Fruit fly (Drosophila melanogaster) whole organism, embryonic: ENCODE data around the gene MED27.
A peak's percentile ranks its signal among the peaks of the same experiment; 100 is the strongest.

Experiments used
- Abd-B ChIP-seq: fragments of 200-800 bp; sonication (Bioruptor generic); optimal IDR thresholded peaks from 2 replicates; lab custom pipeline; 2018; ENCODE audit warnings: missing biosample characterization, mild to moderate bottlenecking, missing genetic modification characterization, moderate library complexity
- Awh ChIP-seq: fragments of 200-800 bp; sonication (Bioruptor generic); IDR thresholded peaks from 2 replicates; pipeline ENCODE4, ENCODE4 v1.3.6; 2022; ENCODE audit warnings: missing biosample characterization, missing genetic modification characterization
- CG11723 ChIP-seq: fragments of 200-800 bp; sonication (Bioruptor generic); optimal IDR thresholded peaks from 2 replicates; lab custom pipeline; 2017; ENCODE audit warnings: missing biosample characterization, mild to moderate bottlenecking, missing genetic modification characterization
- CG15601 ChIP-seq: fragments of 200-800 bp; sonication (Bioruptor generic); optimal IDR thresholded peaks from 3 replicates; lab custom pipeline; 2019; ENCODE audit warnings: missing biosample characterization, mild to moderate bottlenecking, missing genetic modification characterization, moderate library complexity
- CG1603 ChIP-seq: fragments of 200-800 bp; sonication (Bioruptor generic); optimal IDR thresholded peaks from 2 replicates; lab custom pipeline; 2019; ENCODE audit warnings: missing biosample characterization, mild to moderate bottlenecking, missing genetic modification characterization, moderate library complexity
- CG1647 ChIP-seq: fragments of 200-800 bp; sonication (Bioruptor generic); optimal IDR thresholded peaks from 3 replicates; lab custom pipeline; 2016; ENCODE audit warnings: missing biosample characterization, missing genetic modification characterization
- CG17912 ChIP-seq: fragments of 200-800 bp; sonication (Bioruptor generic); optimal IDR thresholded peaks from 2 replicates; lab custom pipeline; 2018; ENCODE audit warnings: missing biosample characterization, mild to moderate bottlenecking, missing genetic modification characterization
- CG18262 ChIP-seq: fragments of 200-800 bp; optimal IDR thresholded peaks from 3 replicates; lab custom pipeline; 2019; ENCODE audit warnings: missing biosample characterization, mild to moderate bottlenecking, missing genetic modification characterization, moderate library complexity
- CG1832 ChIP-seq: fragments of 200-800 bp; sonication (Bioruptor generic); optimal IDR thresholded peaks from 2 replicates; lab custom pipeline; 2017; ENCODE audit warnings: missing biosample characterization, mild to moderate bottlenecking, missing genetic modification characterization, inconsistent platforms
- CG31224 ChIP-seq: fragments of 200-800 bp; sonication (Bioruptor generic); IDR thresholded peaks from 2 replicates; pipeline ENCODE4 v1.3.6; 2022; ENCODE audit warnings: missing biosample characterization, missing genetic modification characterization
- CG31365 ChIP-seq: fragments of 200-800 bp; sonication (Bioruptor generic); optimal IDR thresholded peaks from 2 replicates; lab custom pipeline; 2018; ENCODE audit warnings: missing biosample characterization, mild to moderate bottlenecking, missing genetic modification characterization
- CG31441 ChIP-seq: fragments of 200-800 bp; sonication (Bioruptor generic); IDR thresholded peaks from 2 replicates; pipeline ENCODE4 v1.3.6; 2022; ENCODE audit warnings: missing biosample characterization, missing genetic modification characterization
- CG32532 ChIP-seq: fragments of 200-800 bp; sonication (Bioruptor generic); IDR thresholded peaks from 2 replicates; pipeline ENCODE4 v1.3.6; 2022; ENCODE audit warnings: missing biosample characterization, missing genetic modification characterization
- CG33557 ChIP-seq: fragments of 200-800 bp; sonication (Bioruptor generic); optimal IDR thresholded peaks from 2 replicates; lab custom pipeline; 2019; ENCODE audit warnings: missing biosample characterization, mild to moderate bottlenecking, missing genetic modification characterization, moderate library complexity
- CG6683 ChIP-seq: fragments of 200-800 bp; sonication (Bioruptor generic); optimal IDR thresholded peaks from 2 replicates; lab custom pipeline; 2017; ENCODE audit warnings: missing biosample characterization, mild to moderate bottlenecking, missing genetic modification characterization, missing genetic modification reagents
- CG9437 ChIP-seq: fragments of 200-800 bp; sonication (Bioruptor generic); optimal IDR thresholded peaks from 2 replicates; lab custom pipeline; 2018; ENCODE audit warnings: missing biosample characterization, mild to moderate bottlenecking, missing genetic modification characterization
- CG9727 ChIP-seq: fragments of 200-800 bp; sonication (Bioruptor generic); optimal IDR thresholded peaks from 3 replicates; lab custom pipeline; 2017; ENCODE audit warnings: missing biosample characterization, mild to moderate bottlenecking, missing genetic modification characterization
- CG9817 ChIP-seq: fragments of 200-800 bp; sonication (Bioruptor generic); optimal IDR thresholded peaks from 2 replicates; lab custom pipeline; 2018; ENCODE audit warnings: missing biosample characterization, mild to moderate bottlenecking, missing genetic modification characterization, moderate library complexity
- CTCF ChIP-seq: fragments of 200-800 bp; sonication (Bioruptor generic); optimal IDR thresholded peaks from 2 replicates; lab custom pipeline; 2017; ENCODE audit warnings: missing biosample characterization, mild to moderate bottlenecking, missing genetic modification characterization, moderate library complexity
- Dbx ChIP-seq: fragments of 200-800 bp; sonication (Bioruptor generic); IDR thresholded peaks from 3 replicates; pipeline ENCODE4 v1.3.6; 2022; ENCODE audit warnings: missing biosample characterization, missing genetic modification characterization
- Dref ChIP-seq: fragments of 200-800 bp; sonication (Bioruptor generic); IDR thresholded peaks from 2 replicates; pipeline ENCODE4 v1.3.6; 2022; ENCODE audit warnings: missing biosample characterization, missing genetic modification characterization
- E2f1 ChIP-seq: fragments of 200-800 bp; sonication (Bioruptor generic); IDR thresholded peaks from 2 replicates; pipeline ENCODE4 v1.3.6; 2022; ENCODE audit warnings: missing biosample characterization, missing genetic modification characterization
- ERR ChIP-seq: fragments of 200-800 bp; sonication (Bioruptor generic); optimal IDR thresholded peaks from 2 replicates; lab custom pipeline; 2016; ENCODE audit warnings: missing biosample characterization, missing genetic modification characterization
- GATAe ChIP-seq: fragments of 200-800 bp; sonication (Bioruptor generic); conservative IDR thresholded peaks from 2 replicates; pipeline ENCODE4 v1.3.6; 2022; ENCODE audit warnings: missing biosample characterization, missing genetic modification characterization
- HLH3B ChIP-seq: fragments of 200-800 bp; sonication (Bioruptor generic); IDR thresholded peaks from 2 replicates; pipeline ENCODE4 v1.3.6; 2022; ENCODE audit warnings: missing biosample characterization, missing genetic modification characterization
- Hey ChIP-seq: fragments of 200-800 bp; sonication (Bioruptor generic); optimal IDR thresholded peaks from 3 replicates; lab custom pipeline; 2018; ENCODE audit warnings: missing biosample characterization, mild to moderate bottlenecking, missing genetic modification characterization
- Hmr ChIP-seq: fragments of 200-800 bp; sonication (Bioruptor generic); optimal IDR thresholded peaks from 3 replicates; lab custom pipeline; 2017; ENCODE audit warnings: mild to moderate bottlenecking, missing biosample characterization, missing genetic modification reagents, missing genetic modification characterization
- Jarid2 ChIP-seq: fragments of 200-800 bp; sonication (Bioruptor generic); optimal IDR thresholded peaks from 3 replicates; lab custom pipeline; 2017; ENCODE audit warnings: mild to moderate bottlenecking, missing biosample characterization, missing genetic modification reagents, missing genetic modification characterization
- Lim3 ChIP-seq: fragments of 200-800 bp; sonication (Bioruptor generic); IDR thresholded peaks from 2 replicates; pipeline ENCODE4 v1.3.6; 2022; ENCODE audit warnings: missing biosample characterization, missing genetic modification characterization
- Max ChIP-seq: fragments of 200-800 bp; sonication (Bioruptor generic); optimal IDR thresholded peaks from 2 replicates; lab custom pipeline; 2016; ENCODE audit warnings: missing biosample characterization, mild to moderate bottlenecking, missing genetic modification characterization
- Med ChIP-seq: fragments of 200-800 bp; sonication (Bioruptor generic); peaks from one replicate; lab custom pipeline; 2016; ENCODE audit warnings: missing biosample characterization, missing genetic modification characterization, mild to moderate bottlenecking, inconsistent platforms, moderate library complexity
- Mes4 ChIP-seq: fragments of 200-800 bp; sonication (Bioruptor generic); optimal IDR thresholded peaks from 2 replicates; lab custom pipeline; 2016; ENCODE audit warnings: missing biosample characterization, missing genetic modification characterization
- Rfx ChIP-seq: fragments of 200-800 bp; sonication (Bioruptor generic); IDR thresholded peaks from 2 replicates; pipeline ENCODE4 v1.3.6; 2022; ENCODE audit warnings: missing biosample characterization, missing genetic modification characterization
- Rx ChIP-seq: fragments of 200-800 bp; sonication (Bioruptor generic); IDR thresholded peaks from 2 replicates; pipeline ENCODE4 v1.3.6; 2022; ENCODE audit warnings: missing biosample characterization, missing genetic modification characterization
- Sin3A ChIP-seq: fragments of >200 bp; optimal IDR thresholded peaks from 2 replicates; lab custom pipeline; 2018
- al ChIP-seq: fragments of 200-800 bp; sonication (Bioruptor generic); IDR thresholded peaks from 2 replicates; pipeline ENCODE4 v1.3.6; 2022; ENCODE audit warnings: missing biosample characterization, missing genetic modification characterization
- dati ChIP-seq: fragments of 200-800 bp; sonication (Bioruptor generic); IDR thresholded peaks from 2 replicates; pipeline ENCODE4 v1.3.6; 2022; ENCODE audit warnings: missing biosample characterization, missing genetic modification characterization
- dm ChIP-seq: fragments of 200-800 bp; sonication (Bioruptor generic); optimal IDR thresholded peaks from 3 replicates; lab custom pipeline; 2016; ENCODE audit warnings: missing biosample characterization, missing genetic modification characterization
- dmrt99B ChIP-seq: fragments of 200-800 bp; sonication (Bioruptor generic); optimal IDR thresholded peaks from 2 replicates; lab custom pipeline; 2018; ENCODE audit warnings: missing biosample characterization, mild to moderate bottlenecking, missing genetic modification characterization, moderate library complexity
- eyg ChIP-seq: fragments of 200-800 bp; sonication (Bioruptor generic); optimal IDR thresholded peaks from 3 replicates; lab custom pipeline; 2016; ENCODE audit warnings: missing biosample characterization, missing genetic modification characterization
- gem ChIP-seq: fragments of 200-800 bp; sonication (Bioruptor generic); optimal IDR thresholded peaks from 2 replicates; lab custom pipeline; 2019; ENCODE audit warnings: missing biosample characterization, mild to moderate bottlenecking, missing genetic modification characterization, moderate library complexity
- hth ChIP-seq: fragments of >200 bp; optimal IDR thresholded peaks from 2 replicates; lab custom pipeline; 2017; ENCODE audit warnings: inconsistent platforms
- mirr ChIP-seq: fragments of 200-800 bp; sonication (Bioruptor generic); optimal IDR thresholded peaks from 3 replicates; lab custom pipeline; 2018; ENCODE audit warnings: missing biosample characterization, mild to moderate bottlenecking, missing genetic modification characterization
- onecut ChIP-seq: fragments of 200-800 bp; sonication (Bioruptor generic); IDR thresholded peaks from 2 replicates; pipeline ENCODE4 v1.3.6; 2022; ENCODE audit warnings: missing biosample characterization, missing genetic modification characterization
- pum ChIP-seq: fragments of 200-800 bp; sonication (Bioruptor generic); optimal IDR thresholded peaks from 2 replicates; lab custom pipeline; 2016; ENCODE audit warnings: missing biosample characterization, missing genetic modification characterization
- pzg ChIP-seq: fragments of 200-800 bp; sonication (Bioruptor generic); optimal IDR thresholded peaks from 3 replicates; lab custom pipeline; 2018; ENCODE audit warnings: missing biosample characterization, mild to moderate bottlenecking, missing genetic modification characterization, moderate library complexity
- sens ChIP-seq: fragments of 200-800 bp; sonication (Bioruptor generic); peaks from one replicate; lab custom pipeline; 2016; ENCODE audit warnings: missing biosample characterization, missing genetic modification characterization
- slp2 ChIP-seq: fragments of 200-800 bp; sonication (Bioruptor generic); optimal IDR thresholded peaks from 2 replicates; lab custom pipeline; 2016; ENCODE audit warnings: missing biosample characterization, missing genetic modification characterization
- sqz ChIP-seq: fragments of 200-800 bp; sonication (Bioruptor generic); optimal IDR thresholded peaks from 3 replicates; lab custom pipeline; 2018; ENCODE audit warnings: missing biosample characterization, mild to moderate bottlenecking, missing genetic modification characterization
- tin ChIP-seq: fragments of 200-800 bp; sonication (Bioruptor generic); optimal IDR thresholded peaks from 3 replicates; lab custom pipeline; 2016; ENCODE audit warnings: missing biosample characterization, missing genetic modification characterization
- toy ChIP-seq: fragments of 200-800 bp; sonication (Bioruptor generic); IDR thresholded peaks from 2 replicates; pipeline ENCODE4 v1.3.6; 2022; ENCODE audit warnings: missing biosample characterization, missing genetic modification characterization
- trh ChIP-seq: fragments of 200-800 bp; sonication (Bioruptor generic); optimal IDR thresholded peaks from 2 replicates; lab custom pipeline; 2016; ENCODE audit warnings: missing biosample characterization, missing genetic modification characterization

The MED27 gene

DNA sequence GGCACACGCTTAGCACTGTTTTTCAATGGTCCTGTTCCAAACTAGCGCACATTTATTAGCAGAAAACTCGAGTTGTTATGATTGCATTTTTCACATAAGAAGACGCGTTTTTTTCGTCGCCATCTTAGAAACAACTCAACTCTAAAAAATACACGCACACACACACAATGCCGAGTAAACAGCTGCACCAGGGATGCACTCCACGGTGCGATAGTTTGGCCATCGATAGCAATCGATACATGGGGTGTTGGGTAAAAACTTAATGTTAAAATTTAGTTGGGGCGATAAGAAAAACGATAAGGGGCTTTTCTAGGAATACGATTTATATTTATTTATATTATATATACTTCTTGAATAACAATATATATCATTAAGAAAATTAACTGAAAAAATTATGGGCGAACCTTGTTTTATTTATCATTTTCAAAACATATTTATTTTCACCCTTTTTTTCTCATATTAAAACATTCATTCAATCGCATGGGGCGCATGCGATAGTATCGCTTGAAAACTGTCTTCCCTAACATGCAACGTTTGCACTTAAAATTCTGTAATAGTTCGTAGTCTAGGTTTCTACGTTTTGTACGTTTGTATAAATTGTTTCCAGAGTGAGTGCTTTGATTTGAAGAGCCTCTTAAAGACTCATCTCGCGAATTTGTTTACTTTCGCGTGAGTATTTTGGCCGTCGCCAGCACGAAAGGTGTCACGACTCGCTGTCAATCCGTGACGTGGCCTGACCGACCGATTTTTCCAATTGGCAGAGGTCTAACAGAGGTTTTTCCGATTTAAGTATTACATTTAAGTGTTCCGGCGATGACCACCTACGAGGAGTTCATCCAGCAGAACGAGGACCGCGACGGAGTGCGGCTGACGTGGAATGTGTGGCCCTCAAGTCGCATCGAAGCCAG is 6.1 kb upstream of the MED27 start, which contains the start of the genes MTA1-like and Sec23 (continued):
- TF ChIP-seq CG33557 (GFP tag; lab: Kevin White, UChicago) = peak; percentile 48
- TF ChIP-seq pzg (GFP tag; lab: Kevin White, UChicago) = peak; percentile 66
- TF ChIP-seq sqz (GFP tag; lab: Kevin White, UChicago) = peak; percentile 92
- TF ChIP-seq Dbx (GFP tag; lab: Robert Waterston, UW) = 0 out of 3 replicates have a peak, but pooled peaks have one; percentile 20
- TF ChIP-seq CTCF (GFP tag; lab: Kevin White, UChicago) = peak; percentile 35
- TF ChIP-seq tin (GFP tag; lab: Kevin White, UChicago) = peak; percentile 57
- peak; percentile 74 for TF ChIP-seq CG9727 (GFP tag; lab: Kevin White, UChicago)
- TF ChIP-seq dmrt99B = peak; percentile 51
- TF ChIP-seq slp2 = no peak
- TF ChIP-seq CG9817 (tag; lab: Kevin White, UChicago) = peak; percentile 47
- peak; percentile 43; the same call in 1 of the 2 replicates for TF ChIP-seq CG32532
- peak; percentile 64 for TF ChIP-seq CG15601 (tag; lab: Kevin White, UChicago)
- no peak for TF ChIP-seq CG6683
- no peak for TF ChIP-seq Hey
- TF ChIP-seq ERR (GFP tag; lab: Kevin White, UChicago) = no peak
- no peak for TF ChIP-seq E2f1
- TF ChIP-seq Lim3 (GFP tag; lab: Robert Waterston, UW) = no peak
- TF ChIP-seq toy (GFP tag; lab: Robert Waterston, UW) = no peak
- peak; percentile 8 for TF ChIP-seq CG17912 (GFP tag; lab: Kevin White, UChicago)
- peak; percentile 74 for TF ChIP-seq CG31441 (GFP tag; lab: Robert Waterston, UW)
- TF ChIP-seq onecut (GFP tag; lab: Robert Waterston, UW) = 0 out of 2 replicates have a peak, but pooled peaks have one; percentile 4
- TF ChIP-seq CG31365 = no peak
- no peak for TF ChIP-seq hth
- TF ChIP-seq trh (GFP tag; lab: Kevin White, UChicago) = peak; percentile 8
- no peak for TF ChIP-seq Awh (GFP tag; lab: Robert Waterston, UW)
- no peak for TF ChIP-seq GATAe
- TF ChIP-seq Mes4 (GFP tag; lab: Kevin White, UChicago) = no peak
- no peak for TF ChIP-seq pum (GFP tag; lab: Kevin White, UChicago)
- TF ChIP-seq dm (GFP tag; lab: Kevin White, UChicago) = peak; percentile 36

DNA sequence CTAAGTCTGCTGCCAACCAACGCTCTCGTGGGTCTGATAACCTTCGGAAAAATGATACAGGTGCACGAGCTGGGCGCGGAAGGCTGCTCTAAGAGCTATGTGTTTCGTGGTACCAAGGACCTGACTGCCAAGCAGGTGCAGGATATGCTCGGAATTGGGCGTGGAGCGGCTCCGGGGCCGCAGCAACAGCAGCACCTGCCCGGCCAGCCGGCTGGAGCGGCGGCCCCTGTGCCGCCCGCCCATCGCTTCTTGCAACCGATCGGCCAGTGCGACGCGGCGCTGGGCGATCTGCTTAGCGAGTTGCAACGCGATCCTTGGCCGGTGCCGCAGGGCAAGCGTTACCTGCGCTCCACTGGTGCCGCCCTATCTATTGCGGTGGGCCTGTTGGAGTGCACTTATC is 5.0 kb upstream of the MED27 start:
- TF ChIP-seq gem (tag; lab: Kevin White, UChicago) (no peak), CG1603 (tag; lab: Kevin White, UChicago) (no peak), CG1647 (GFP tag; lab: Kevin White, UChicago) (no peak), Hmr (no peak), CG9437 (no peak), eyg (GFP tag; lab: Kevin White, UChicago) (no peak), sens (peak; percentile 30), mirr (no peak), Rx (GFP tag; lab: Robert Waterston, UW) (no peak), Jarid2 (GFP tag; lab: Kevin White, UChicago) (no peak), Med (GFP tag; lab: Kevin White, UChicago) (peak; percentile 55), CG32532 (no peak), CG11723 (GFP tag; lab: Kevin White, UChicago) (no peak), dati (no peak), CG18262 (tag; lab: Kevin White, UChicago) (no peak), Abd-B (GFP tag; lab: Kevin White, UChicago) (no peak), CG31224 (GFP tag; lab: Robert Waterston, UW) (no peak), Max (no peak), HLH3B (GFP tag; lab: Robert Waterston, UW) (no peak), CG1832 (GFP tag; lab: Kevin White, UChicago) (peak; percentile 8), Dref (GFP tag; lab: Robert Waterston, UW) (no peak), Rfx (GFP tag; lab: Robert Waterston, UW) (0 out of 2 replicates have a peak, but pooled peaks have one; percentile 7), al (GFP tag; lab: Robert Waterston, UW) (no peak), Sin3A (no peak)
